Fruit fly (Drosophila melanogaster) whole organism, embryonic: ENCODE results near the gene Kdm2.

ENCODE experiments used
- B-H2 ChIP-seq: fragments of 200-800 bp; sonication (Bioruptor generic); optimal IDR thresholded peaks from 2 replicates; lab custom pipeline; 2018; ENCODE audit warnings: missing biosample characterization, mild to moderate bottlenecking, missing genetic modification characterization
- Bdp1 ChIP-seq: fragments of 200-800 bp; sonication (Bioruptor generic); optimal IDR thresholded peaks from 3 replicates; lab custom pipeline; 2016; ENCODE audit warnings: missing biosample characterization, missing genetic modification characterization
- CG11504 ChIP-seq: fragments of 200-800 bp; sonication (Bioruptor generic); optimal IDR thresholded peaks from 3 replicates; lab custom pipeline; 2019; ENCODE audit warnings: missing biosample characterization, mild to moderate bottlenecking, missing genetic modification characterization, moderate library complexity
- CG17829 ChIP-seq: fragments of 200-800 bp; optimal IDR thresholded peaks from 2 replicates; lab custom pipeline; 2019; ENCODE audit warnings: missing biosample characterization, mild to moderate bottlenecking, missing genetic modification characterization, moderate library complexity
- CG1792 ChIP-seq: fragments of 200-800 bp; sonication (Bioruptor generic); optimal IDR thresholded peaks from 2 replicates; lab custom pipeline; 2016; ENCODE audit warnings: missing biosample characterization, missing genetic modification characterization
- CG18619 ChIP-seq: fragments of 200-800 bp; sonication (Bioruptor generic); optimal IDR thresholded peaks from 3 replicates; lab custom pipeline; 2017; ENCODE audit warnings: missing biosample characterization, mild to moderate bottlenecking, missing genetic modification characterization
- CG2116 ChIP-seq: fragments of 200-800 bp; sonication (Bioruptor generic); optimal IDR thresholded peaks from 3 replicates; lab custom pipeline; 2018; ENCODE audit warnings: missing biosample characterization, mild to moderate bottlenecking, missing genetic modification characterization
- CG2199 ChIP-seq: fragments of 200-800 bp; sonication (Bioruptor generic); IDR thresholded peaks from 3 replicates; pipeline ENCODE4 v1.3.6; 2022; ENCODE audit warnings: missing biosample characterization, missing genetic modification characterization
- CG42726 ChIP-seq: fragments of 200-800 bp; sonication (Bioruptor generic); IDR thresholded peaks from 2 replicates; pipeline ENCODE4 v1.3.6; 2022; ENCODE audit warnings: missing biosample characterization, missing genetic modification characterization; ENCODE audit not compliant: partially characterized antibody
- CG4854 ChIP-seq: fragments of 200-800 bp; sonication (Bioruptor generic); optimal IDR thresholded peaks from 2 replicates; lab custom pipeline; 2016; ENCODE audit warnings: missing biosample characterization, missing genetic modification characterization, inconsistent platforms
- CG5953 ChIP-seq: fragments of 200-800 bp; sonication (Bioruptor generic); IDR thresholded peaks from 2 replicates; pipeline ENCODE4 v1.3.6; 2022; ENCODE audit warnings: missing biosample characterization, missing genetic modification characterization
- CG6175 ChIP-seq: fragments of 200-800 bp; sonication (Bioruptor generic); IDR thresholded peaks from 3 replicates; pipeline ENCODE4 v1.3.6; 2022; ENCODE audit warnings: missing biosample characterization, missing genetic modification characterization
- CG6854 ChIP-seq: fragments of 200-800 bp; sonication (Bioruptor generic); optimal IDR thresholded peaks from 3 replicates; lab custom pipeline; 2017; ENCODE audit warnings: missing biosample characterization, mild to moderate bottlenecking, missing genetic modification characterization
- CG8089 ChIP-seq: fragments of 200-800 bp; sonication (Bioruptor generic); optimal IDR thresholded peaks from 3 replicates; lab custom pipeline; 2016; ENCODE audit warnings: missing biosample characterization, missing genetic modification characterization
- Chrac-16 ChIP-seq: fragments of 200-800 bp; sonication (Bioruptor generic); optimal IDR thresholded peaks from 3 replicates; lab custom pipeline; 2016; ENCODE audit warnings: missing biosample characterization, missing genetic modification characterization
- Dad ChIP-seq: fragments of 200-800 bp; sonication (Bioruptor generic); optimal IDR thresholded peaks from 3 replicates; lab custom pipeline; 2016; ENCODE audit warnings: missing biosample characterization, missing genetic modification characterization
- Dip3 ChIP-seq: fragments of 200-800 bp; sonication (Bioruptor generic); optimal IDR thresholded peaks from 3 replicates; lab custom pipeline; 2016; ENCODE audit warnings: missing biosample characterization, missing genetic modification characterization
- Ets97D ChIP-seq: fragments of 200-800 bp; sonication (Bioruptor generic); optimal IDR thresholded peaks from 3 replicates; lab custom pipeline; 2016; ENCODE audit warnings: missing biosample characterization, missing genetic modification characterization
- GATAe ChIP-seq: fragments of 200-800 bp; sonication (Bioruptor generic); conservative IDR thresholded peaks from 2 replicates; pipeline ENCODE4 v1.3.6; 2022; ENCODE audit warnings: missing biosample characterization, missing genetic modification characterization
- H2.0 ChIP-seq: fragments of 200-800 bp; sonication (Bioruptor generic); IDR thresholded peaks from 2 replicates; pipeline ENCODE4 v1.3.6; 2022; ENCODE audit warnings: missing biosample characterization, missing genetic modification characterization
- HLHmδ ChIP-seq: fragments of 200-800 bp; sonication (Bioruptor generic); optimal IDR thresholded peaks from 2 replicates; lab custom pipeline; 2018; ENCODE audit warnings: missing biosample characterization, mild to moderate bottlenecking, missing genetic modification characterization, moderate library complexity
- Hand ChIP-seq: fragments of 200-800 bp; sonication (Bioruptor generic); optimal IDR thresholded peaks from 2 replicates; lab custom pipeline; 2017; ENCODE audit warnings: mild to moderate bottlenecking, missing biosample characterization, missing genetic modification reagents, missing genetic modification characterization
- Lpt ChIP-seq: fragments of >200 bp; optimal IDR thresholded peaks from 2 replicates; lab custom pipeline; 2018; ENCODE audit warnings: missing biosample characterization, missing genetic modification characterization
- MBD-R2 ChIP-seq: fragments of 200-800 bp; sonication (Bioruptor generic); IDR thresholded peaks from 2 replicates; pipeline ENCODE4 v1.3.6; 2022; ENCODE audit warnings: missing biosample characterization, missing genetic modification characterization
- MESR4 ChIP-seq: fragments of 200-800 bp; sonication (Bioruptor generic); optimal IDR thresholded peaks from 2 replicates; lab custom pipeline; 2018; ENCODE audit warnings: missing biosample characterization, mild to moderate bottlenecking, missing genetic modification characterization, moderate library complexity
- Mad ChIP-seq: fragments of 200-800 bp; sonication (Bioruptor generic); optimal IDR thresholded peaks from 2 replicates; lab custom pipeline; 2016; ENCODE audit warnings: missing biosample characterization, missing genetic modification characterization
- NC2β ChIP-seq: fragments of 200-800 bp; sonication (Bioruptor generic); optimal IDR thresholded peaks from 2 replicates; lab custom pipeline; 2016; ENCODE audit warnings: missing biosample characterization, missing genetic modification characterization
- Nf-YC ChIP-seq: fragments of 200-800 bp; optimal IDR thresholded peaks from 3 replicates; lab custom pipeline; 2019; ENCODE audit warnings: missing biosample characterization, mild to moderate bottlenecking, missing genetic modification characterization, moderate library complexity
- TFAM ChIP-seq: fragments of 200-800 bp; sonication (Bioruptor generic); optimal IDR thresholded peaks from 2 replicates; lab custom pipeline; 2017; ENCODE audit warnings: missing biosample characterization, missing genetic modification characterization, inconsistent platforms
- Vsx1 ChIP-seq: fragments of 200-800 bp; sonication (Bioruptor generic); optimal IDR thresholded peaks from 2 replicates; lab custom pipeline; 2017; ENCODE audit warnings: missing biosample characterization, mild to moderate bottlenecking, missing genetic modification characterization, missing genetic modification reagents
- Xbp1 ChIP-seq: fragments of 200-800 bp; sonication (Bioruptor generic); optimal IDR thresholded peaks from 3 replicates; lab custom pipeline; 2016; ENCODE audit warnings: missing biosample characterization, mild to moderate bottlenecking, missing genetic modification characterization
- YL-1 ChIP-seq: fragments of 200-800 bp; sonication (Bioruptor generic); optimal IDR thresholded peaks from 3 replicates; lab custom pipeline; 2017; ENCODE audit warnings: missing biosample characterization, mild to moderate bottlenecking, missing genetic modification characterization
- cwo ChIP-seq: fragments of 200-800 bp; sonication (Bioruptor generic); optimal IDR thresholded peaks from 3 replicates; lab custom pipeline; 2017; ENCODE audit warnings: missing biosample characterization, missing genetic modification characterization, mild to moderate bottlenecking, moderate library complexity, missing genetic modification reagents
- dmrt11E ChIP-seq: fragments of 200-800 bp; sonication (Bioruptor generic); optimal IDR thresholded peaks from 3 replicates; lab custom pipeline; 2018; ENCODE audit warnings: missing biosample characterization, mild to moderate bottlenecking, missing genetic modification characterization, moderate library complexity
- dysf ChIP-seq: fragments of 200-800 bp; sonication (Bioruptor generic); IDR thresholded peaks from 3 replicates; pipeline ENCODE4 v1.3.6; 2022; ENCODE audit warnings: missing biosample characterization, missing genetic modification characterization
- ems ChIP-seq: fragments of 200-800 bp; sonication (Bioruptor generic); optimal IDR thresholded peaks from 3 replicates; lab custom pipeline; 2016; ENCODE audit warnings: missing biosample characterization, missing genetic modification characterization
- eyg ChIP-seq: fragments of 200-800 bp; sonication (Bioruptor generic); optimal IDR thresholded peaks from 3 replicates; lab custom pipeline; 2016; ENCODE audit warnings: missing biosample characterization, missing genetic modification characterization
- gce ChIP-seq: fragments of 200-800 bp; sonication (Bioruptor generic); IDR thresholded peaks from 3 replicates; pipeline ENCODE4 v1.3.6; 2022; ENCODE audit warnings: missing biosample characterization, missing genetic modification characterization
- gcm2 ChIP-seq: fragments of 200-800 bp; sonication (Bioruptor generic); optimal IDR thresholded peaks from 2 replicates; lab custom pipeline; 2016; ENCODE audit warnings: missing biosample characterization, missing genetic modification characterization
- gem ChIP-seq: fragments of 200-800 bp; sonication (Bioruptor generic); optimal IDR thresholded peaks from 2 replicates; lab custom pipeline; 2019; ENCODE audit warnings: missing biosample characterization, mild to moderate bottlenecking, missing genetic modification characterization, moderate library complexity
- inv ChIP-seq: fragments of 200-800 bp; sonication (Bioruptor generic); IDR thresholded peaks from 2 replicates; pipeline ENCODE4 v1.3.6; 2022; ENCODE audit warnings: missing biosample characterization, missing genetic modification characterization; ENCODE audit not compliant: partially characterized antibody
- luna ChIP-seq: fragments of 200-800 bp; sonication (Bioruptor generic); optimal IDR thresholded peaks from 2 replicates; lab custom pipeline; 2016; ENCODE audit warnings: missing biosample characterization, missing genetic modification characterization
- nmo ChIP-seq: fragments of 200-800 bp; sonication (Bioruptor generic); optimal IDR thresholded peaks from 2 replicates; lab custom pipeline; 2018; ENCODE audit warnings: missing biosample characterization, mild to moderate bottlenecking, missing genetic modification characterization, moderate library complexity
- sim ChIP-seq: fragments of 200-800 bp; sonication (Bioruptor generic); IDR thresholded peaks from 2 replicates; pipeline ENCODE4 v1.3.6; 2022; ENCODE audit warnings: missing biosample characterization, missing genetic modification characterization
- slou ChIP-seq: fragments of 200-800 bp; sonication (Bioruptor generic); optimal IDR thresholded peaks from 3 replicates; lab custom pipeline; 2016; ENCODE audit warnings: missing biosample characterization, missing genetic modification characterization
- sr ChIP-seq: fragments of 200-800 bp; sonication (Bioruptor generic); IDR thresholded peaks from 3 replicates; pipeline ENCODE4 v1.3.6; 2022; ENCODE audit warnings: missing biosample characterization, missing genetic modification characterization
- stc ChIP-seq: fragments of 200-800 bp; sonication (Bioruptor generic); IDR thresholded peaks from 2 replicates; pipeline ENCODE4 v1.3.6; 2022; ENCODE audit warnings: missing biosample characterization, missing genetic modification characterization
- tio ChIP-seq: fragments of 200-800 bp; sonication (Bioruptor generic); optimal IDR thresholded peaks from 2 replicates; lab custom pipeline; 2017; ENCODE audit warnings: missing biosample characterization, missing genetic modification characterization, inconsistent platforms
- tna ChIP-seq: fragments of 200-800 bp; sonication (Bioruptor generic); IDR thresholded peaks from 2 replicates; pipeline ENCODE4 v1.3.6; 2022; ENCODE audit warnings: missing biosample characterization, missing genetic modification characterization; ENCODE audit not compliant: partially characterized antibody
- trem ChIP-seq: fragments of 200-800 bp; optimal IDR thresholded peaks from 3 replicates; lab custom pipeline; 2019; ENCODE audit warnings: missing biosample characterization, mild to moderate bottlenecking, missing genetic modification characterization, moderate library complexity
- wek ChIP-seq: fragments of 200-800 bp; sonication (Bioruptor generic); optimal IDR thresholded peaks from 3 replicates; lab custom pipeline; 2018; ENCODE audit warnings: missing biosample characterization, mild to moderate bottlenecking, missing genetic modification characterization, moderate library complexity

The Kdm2 gene

dm6 chr3R:9013765-9014380 is 38.4 kb upstream of the Kdm2 start (continued):
- TF ChIP-seq H2.0 (GFP tag; lab: Robert Waterston, UW) (no peak), Lpt (GFP tag; lab: Kevin White, UChicago) (no peak), CG6854 (no peak), TFAM (GFP tag; lab: Kevin White, UChicago) (no peak), CG42726 (GFP tag; lab: Robert Waterston, UW) (no peak), slou (GFP tag; lab: Kevin White, UChicago) (no peak), CG8089 (peak; percentile 13), Chrac-16 (GFP tag; lab: Kevin White, UChicago) (peak; percentile 51), Xbp1 (GFP tag; lab: Kevin White, UChicago) (peak; percentile 62), HLHmδ (GFP tag; lab: Kevin White, UChicago) (no peak), B-H2 (GFP tag; lab: Kevin White, UChicago) (peak; percentile 58), CG5953 (GFP tag; lab: Robert Waterston, UW) (no peak), Dad (GFP tag; lab: Kevin White, UChicago) (peak; percentile 27), luna (GFP tag; lab: Kevin White, UChicago) (no peak), nmo (GFP tag; lab: Kevin White, UChicago) (peak; percentile 45), Ets97D (GFP tag; lab: Kevin White, UChicago) (peak; percentile 45), CG2116 (GFP tag; lab: Kevin White, UChicago) (peak; percentile 38), CG2199 (GFP tag; lab: Robert Waterston, UW) (no peak), gem (tag; lab: Kevin White, UChicago) (no peak), dmrt11E (tag; lab: Kevin White, UChicago) (peak; percentile 33), cwo (GFP tag; lab: Kevin White, UChicago) (peak; percentile 63), eyg (no peak), tna (GFP tag; lab: Robert Waterston, UW) (no peak), MESR4 (GFP tag; lab: Kevin White, UChicago) (peak; percentile 71), sr (0 out of 3 replicates have a peak, but pooled peaks have one; percentile 53), stc (0 out of 2 replicates have a peak, but pooled peaks have one; percentile 38), NC2β (GFP tag; lab: Kevin White, UChicago) (peak; percentile 27), trem (tag; lab: Kevin White, UChicago) (peak; percentile 39), CG18619 (GFP tag; lab: Kevin White, UChicago) (peak; percentile 46), Hand (GFP tag; lab: Kevin White, UChicago) (no peak), CG11504 (tag; lab: Kevin White, UChicago) (no peak), CG1792 (GFP tag; lab: Kevin White, UChicago) (peak; percentile 18), Dip3 (peak; percentile 58), Mad (GFP tag; lab: Kevin White, UChicago) (peak; percentile 66), gce (no peak), GATAe (no peak), dysf (GFP tag; lab: Robert Waterston, UW) (peak; percentile 49; the same call in 1 of the 3 replicates), Vsx1 (GFP tag; lab: Kevin White, UChicago) (no peak), CG4854 (peak; percentile 17), YL-1 (GFP tag; lab: Kevin White, UChicago) (peak; percentile 89), MBD-R2 (GFP tag; lab: Robert Waterston, UW) (peak; percentile 57), Bdp1 (no peak), ems (GFP tag; lab: Kevin White, UChicago) (peak; percentile 46), wek (GFP tag; lab: Kevin White, UChicago) (no peak), gcm2 (no peak), CG6175 (GFP tag; lab: Robert Waterston, UW) (no peak), Nf-YC (tag; lab: Kevin White, UChicago) (peak; percentile 67), CG17829 (tag; lab: Kevin White, UChicago) (peak; percentile 30), sim (GFP tag; lab: Robert Waterston, UW) (no peak), inv (GFP tag; lab: Robert Waterston, UW) (no peak), tio (GFP tag; lab: Kevin White, UChicago) (no peak)
